Fruit fly (Drosophila melanogaster) whole organism, wandering third instar larva: Measurements from ENCODE around the gene CG4511.

ENCODE experiments used
- Abd-B ChIP-seq: fragments of >200 bp; optimal IDR thresholded peaks from 2 replicates; lab custom pipeline; 2017; ENCODE audit warnings: missing biosample characterization, missing genetic modification characterization
- Dfd ChIP-seq: fragments of >200 bp; optimal IDR thresholded peaks from 2 replicates; lab custom pipeline; 2017; ENCODE audit warnings: missing biosample characterization, missing genetic modification characterization
- Hr78 ChIP-seq: fragments of >200 bp; optimal IDR thresholded peaks from 2 replicates; lab custom pipeline; 2017; ENCODE audit warnings: missing biosample characterization, missing genetic modification characterization
- Jra ChIP-seq: sonication (Bioruptor generic); optimal IDR thresholded peaks from 2 replicates; lab custom pipeline; 2016; ENCODE audit warnings: missing biosample characterization, missing genetic modification characterization
- Mio ChIP-seq: sonication (Bioruptor generic); optimal IDR thresholded peaks from 2 replicates; lab custom pipeline; 2016; ENCODE audit warnings: missing biosample characterization, missing genetic modification characterization
- dsf ChIP-seq: sonication (Bioruptor generic); optimal IDR thresholded peaks from 2 replicates; lab custom pipeline; 2016; ENCODE audit warnings: missing biosample characterization, missing genetic modification characterization, borderline replicate concordance
- fru ChIP-seq: fragments of 200-800 bp; sonication (Bioruptor generic); optimal IDR thresholded peaks from 3 replicates; lab custom pipeline; 2016; ENCODE audit warnings: missing biosample characterization, mild to moderate bottlenecking, missing genetic modification characterization
- h ChIP-seq: fragments of 200-800 bp; sonication (Bioruptor generic); optimal IDR thresholded peaks from 3 replicates; lab custom pipeline; 2016; ENCODE audit warnings: missing biosample characterization, mild to moderate bottlenecking, missing genetic modification characterization
- pan ChIP-seq: fragments of >200 bp; optimal IDR thresholded peaks from 2 replicates; lab custom pipeline; 2017
- sv ChIP-seq: fragments of 200-800 bp; sonication (Bioruptor generic); optimal IDR thresholded peaks from 3 replicates; lab custom pipeline; 2016; ENCODE audit warnings: missing biosample characterization, missing genetic modification characterization

DNA sequence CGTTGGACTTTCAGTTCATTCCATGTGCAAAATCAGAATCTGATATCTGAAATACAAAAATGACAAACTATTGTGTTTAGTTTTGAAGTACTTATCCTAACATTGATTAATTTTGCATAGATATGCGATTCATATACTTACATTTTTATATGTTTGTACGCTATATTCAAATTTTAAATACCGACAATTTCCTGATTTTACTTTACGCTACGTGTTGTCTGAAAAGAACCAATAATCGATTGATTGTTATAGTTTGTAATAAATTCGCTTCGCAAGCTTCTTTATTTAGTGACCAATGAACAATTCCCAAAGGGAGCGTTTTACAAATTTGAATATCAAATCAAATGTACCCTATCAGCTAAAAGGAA lies 35.2 kb downstream of the CG4511 start, which contains the start of gene Ak3:
- TF ChIP-seq Mio (GFP tag; lab: Kevin White, UChicago) (no peak), Abd-B (GFP tag; lab: Kevin White, UChicago) (no peak), h (GFP tag; lab: Kevin White, UChicago) (no peak), Dfd (GFP tag; lab: Kevin White, UChicago) (no peak), Hr78 (GFP tag; lab: Kevin White, UChicago) (no peak), Jra (GFP tag; lab: Kevin White, UChicago) (no peak), dsf (GFP tag; lab: Kevin White, UChicago) (no peak), pan (no peak), sv (GFP tag; lab: Kevin White, UChicago) (no peak), fru (no peak)
